Fruit fly (Drosophila melanogaster): Measurements from ENCODE around the gene CG3402.

DNA sequence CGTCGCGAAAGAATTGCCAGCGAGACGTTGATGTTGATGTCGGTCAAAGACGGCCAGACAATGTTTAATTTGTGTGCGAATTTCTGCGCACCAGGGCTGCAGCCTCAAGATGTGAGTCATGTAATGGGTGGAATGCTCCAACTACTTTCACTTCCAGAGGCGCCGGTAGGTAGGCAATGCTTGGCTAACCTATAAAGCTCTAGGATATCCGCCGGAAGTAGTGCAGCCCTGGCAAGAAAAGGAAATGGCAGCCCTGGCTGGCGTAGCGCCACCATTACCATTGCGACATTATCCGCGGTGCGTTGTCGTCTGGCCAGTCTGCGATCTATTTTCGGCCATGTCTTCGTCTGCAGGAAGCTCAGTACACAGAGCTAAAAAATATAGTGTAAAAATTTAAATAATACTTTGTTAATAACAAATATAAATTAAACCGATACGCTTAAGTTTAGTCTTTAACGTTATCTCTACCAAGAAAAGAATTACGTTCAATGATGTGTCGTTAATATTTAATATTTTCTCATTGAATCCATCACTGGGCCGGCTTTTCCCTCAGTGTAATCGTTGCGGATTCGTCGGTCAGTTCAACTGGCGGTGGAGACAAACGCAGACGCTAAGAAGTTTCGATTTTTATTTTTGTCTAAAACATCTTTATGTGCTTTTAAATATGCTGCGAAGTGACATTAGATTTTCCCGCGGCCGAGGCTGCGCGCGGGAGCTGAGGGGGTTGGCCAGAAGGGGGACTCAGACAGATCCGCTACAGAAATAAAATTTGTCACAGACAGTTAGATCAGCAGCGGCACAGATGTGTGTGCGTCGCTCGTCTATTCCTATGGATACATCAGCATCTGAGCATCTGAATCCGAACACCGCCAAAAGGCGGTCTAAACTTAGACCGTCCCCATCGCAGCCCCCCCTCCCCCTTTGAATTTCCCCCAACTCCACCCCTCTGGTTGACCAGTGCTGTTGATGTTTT is 40.8 kb downstream of the CG3402 start:
- TF ChIP-seq CG8478 (optimal IDR thresholded peaks at IDR 0.05) (no peak), psq (optimal IDR thresholded peaks at IDR 0.05) (no peak), usp (GFP tag; optimal IDR thresholded peaks at IDR 0.05) (no peak), Dll (optimal IDR thresholded peaks at IDR 0.05) (no peak), pan (optimal IDR thresholded peaks at IDR 0.05) (no peak)
